Fruit fly (Drosophila melanogaster) whole organism, embryonic: ENCODE measurements around the gene CG1421.

Experiments
- B-H2 ChIP-seq: fragments of 200-800 bp; sonication (Bioruptor generic); optimal IDR thresholded peaks from 2 replicates; lab custom pipeline; 2018; ENCODE audit warnings: missing biosample characterization, mild to moderate bottlenecking, missing genetic modification characterization
- CG10462 ChIP-seq: fragments of 200-800 bp; sonication (Bioruptor generic); optimal IDR thresholded peaks from 2 replicates; lab custom pipeline; 2016; ENCODE audit warnings: missing biosample characterization, missing genetic modification characterization
- CG11696 ChIP-seq: fragments of 200-800 bp; sonication (Bioruptor generic); IDR thresholded peaks from 2 replicates; pipeline ENCODE4 v1.3.6; 2022; ENCODE audit warnings: missing biosample characterization, missing genetic modification characterization
- CG13296 ChIP-seq: fragments of 200-800 bp; sonication (Bioruptor generic); optimal IDR thresholded peaks from 3 replicates; lab custom pipeline; 2018; ENCODE audit warnings: missing biosample characterization, mild to moderate bottlenecking, missing genetic modification characterization
- CG13624 ChIP-seq: fragments of 200-800 bp; sonication (Bioruptor generic); optimal IDR thresholded peaks from 2 replicates; lab custom pipeline; 2016; ENCODE audit warnings: missing biosample characterization, missing genetic modification characterization
- CG13775 ChIP-seq: fragments of 200-800 bp; sonication (Bioruptor generic); optimal IDR thresholded peaks from 3 replicates; lab custom pipeline; 2017; ENCODE audit warnings: missing biosample characterization, mild to moderate bottlenecking, missing genetic modification characterization
- CG15514 ChIP-seq: fragments of 200-800 bp; sonication (Bioruptor generic); optimal IDR thresholded peaks from 3 replicates; lab custom pipeline; 2017; ENCODE audit warnings: missing biosample characterization, missing genetic modification characterization, mild to moderate bottlenecking, moderate library complexity, missing genetic modification reagents
- CG18011 ChIP-seq: fragments of 200-800 bp; sonication (Bioruptor generic); optimal IDR thresholded peaks from 2 replicates; lab custom pipeline; 2017; ENCODE audit warnings: missing biosample characterization, missing genetic modification characterization, mild to moderate bottlenecking, moderate library complexity, missing genotype
- CG18599 ChIP-seq: fragments of 200-800 bp; sonication (Bioruptor generic); optimal IDR thresholded peaks from 3 replicates; lab custom pipeline; 2017; ENCODE audit warnings: missing biosample characterization, missing genetic modification characterization, mild to moderate bottlenecking, moderate library complexity, missing genetic modification reagents
- CG2889 ChIP-seq: fragments of 200-800 bp; sonication (Bioruptor generic); IDR thresholded peaks from 3 replicates; pipeline ENCODE4 v1.3.6; 2022; ENCODE audit warnings: missing biosample characterization, missing genetic modification characterization
- CG3838 ChIP-seq: fragments of 200-800 bp; sonication (Bioruptor generic); optimal IDR thresholded peaks from 3 replicates; lab custom pipeline; 2016; ENCODE audit warnings: missing biosample characterization, missing genetic modification characterization
- CG4328 ChIP-seq: fragments of 200-800 bp; sonication (Bioruptor generic); optimal IDR thresholded peaks from 3 replicates; lab custom pipeline; 2017; ENCODE audit warnings: missing biosample characterization, missing genetic modification reagents, missing genetic modification characterization
- CG4360 ChIP-seq: fragments of 200-800 bp; sonication (Bioruptor generic); IDR thresholded peaks from 2 replicates; pipeline ENCODE4 v1.3.6; 2022; ENCODE audit warnings: missing biosample characterization, missing genetic modification characterization
- CG9727 ChIP-seq: fragments of 200-800 bp; sonication (Bioruptor generic); optimal IDR thresholded peaks from 3 replicates; lab custom pipeline; 2017; ENCODE audit warnings: missing biosample characterization, mild to moderate bottlenecking, missing genetic modification characterization
- CG9797 ChIP-seq: fragments of 200-800 bp; sonication (Bioruptor generic); optimal IDR thresholded peaks from 3 replicates; lab custom pipeline; 2018; ENCODE audit warnings: missing biosample characterization, mild to moderate bottlenecking, missing genetic modification characterization
- CG9876 ChIP-seq: fragments of 200-800 bp; sonication (Bioruptor generic); optimal IDR thresholded peaks from 2 replicates; lab custom pipeline; 2016; ENCODE audit warnings: missing biosample characterization, missing genetic modification characterization
- Chrac-16 ChIP-seq: fragments of 200-800 bp; sonication (Bioruptor generic); optimal IDR thresholded peaks from 3 replicates; lab custom pipeline; 2016; ENCODE audit warnings: missing biosample characterization, missing genetic modification characterization
- Dp ChIP-seq: fragments of 200-800 bp; sonication (Bioruptor generic); optimal IDR thresholded peaks from 2 replicates; lab custom pipeline; 2018; ENCODE audit warnings: missing biosample characterization, mild to moderate bottlenecking, missing genetic modification characterization, moderate library complexity
- Hmx ChIP-seq: fragments of 200-800 bp; sonication (Bioruptor generic); optimal IDR thresholded peaks from 2 replicates; lab custom pipeline; 2016; ENCODE audit warnings: missing biosample characterization, missing genetic modification characterization
- Hr51 ChIP-seq, 2 experiments: fragments of 200-800 bp; sonication (Bioruptor generic); optimal IDR thresholded peaks; 2 replicates in 1 of 2; 3 replicates in 1 of 2; lab custom pipeline; 2016 to 2018; ENCODE audit warnings: missing biosample characterization in 2 of 2, missing genetic modification characterization in 2 of 2, mild to moderate bottlenecking in 1 of 2, moderate library complexity in 1 of 2
- Meics ChIP-seq: fragments of 200-800 bp; sonication (Bioruptor generic); optimal IDR thresholded peaks from 2 replicates; lab custom pipeline; 2017; ENCODE audit warnings: missing biosample characterization, mild to moderate bottlenecking, missing genetic modification characterization
- NC2α ChIP-seq: fragments of 200-800 bp; sonication (Bioruptor generic); optimal IDR thresholded peaks from 2 replicates; lab custom pipeline; 2016; ENCODE audit warnings: missing biosample characterization, missing genetic modification characterization
- Optix ChIP-seq: fragments of 200-800 bp; sonication (Bioruptor generic); IDR thresholded peaks from 3 replicates; pipeline ENCODE4 v1.3.6; 2022; ENCODE audit warnings: missing biosample characterization, missing genetic modification characterization
- Poxn ChIP-seq: fragments of 200-800 bp; sonication (Bioruptor generic); IDR thresholded peaks from 2 replicates; pipeline ENCODE4 v1.3.6; 2022; ENCODE audit warnings: missing biosample characterization, missing genetic modification characterization
- Ptx1 ChIP-seq: fragments of 200-800 bp; sonication (Bioruptor generic); IDR thresholded peaks from 2 replicates; pipeline ENCODE4 v1.3.6; 2022; ENCODE audit warnings: missing biosample characterization, missing genetic modification characterization
- Sox102F ChIP-seq: fragments of 200-800 bp; sonication (Bioruptor generic); optimal IDR thresholded peaks from 2 replicates; lab custom pipeline; 2018; ENCODE audit warnings: missing biosample characterization, mild to moderate bottlenecking, missing genetic modification characterization, moderate library complexity
- Sry-β ChIP-seq: fragments of 200-800 bp; sonication (Bioruptor generic); optimal IDR thresholded peaks from 2 replicates; lab custom pipeline; 2018; ENCODE audit warnings: missing biosample characterization, mild to moderate bottlenecking, missing genetic modification characterization, moderate library complexity
- Usf ChIP-seq: fragments of 200-800 bp; sonication (Bioruptor generic); optimal IDR thresholded peaks from 2 replicates; lab custom pipeline; 2017; ENCODE audit warnings: missing genotype, missing biosample characterization, missing genetic modification characterization
- Xrp1 ChIP-seq: fragments of 200-800 bp; sonication (Bioruptor generic); IDR thresholded peaks from 2 replicates; pipeline ENCODE4 v1.3.6; 2022; ENCODE audit warnings: missing biosample characterization, missing genetic modification characterization
- al ChIP-seq: fragments of 200-800 bp; sonication (Bioruptor generic); IDR thresholded peaks from 2 replicates; pipeline ENCODE4 v1.3.6; 2022; ENCODE audit warnings: missing biosample characterization, missing genetic modification characterization
- ato ChIP-seq: fragments of 200-800 bp; sonication (Bioruptor generic); IDR thresholded peaks from 2 replicates; pipeline ENCODE4 v1.3.6; 2022; ENCODE audit warnings: missing biosample characterization, missing genetic modification characterization; ENCODE audit not compliant: partially characterized antibody
- bigmax ChIP-seq: fragments of 200-800 bp; sonication (Bioruptor generic); optimal IDR thresholded peaks from 2 replicates; lab custom pipeline; 2018; ENCODE audit warnings: missing biosample characterization, mild to moderate bottlenecking, missing genetic modification characterization
- corto ChIP-seq: fragments of 200-800 bp; sonication (Bioruptor generic); optimal IDR thresholded peaks from 2 replicates; lab custom pipeline; 2016; ENCODE audit warnings: missing biosample characterization, mild to moderate bottlenecking, missing genetic modification characterization, moderate library complexity
- dmrt99B ChIP-seq: fragments of 200-800 bp; sonication (Bioruptor generic); optimal IDR thresholded peaks from 2 replicates; lab custom pipeline; 2018; ENCODE audit warnings: missing biosample characterization, mild to moderate bottlenecking, missing genetic modification characterization, moderate library complexity
- dysf ChIP-seq: fragments of 200-800 bp; sonication (Bioruptor generic); IDR thresholded peaks from 3 replicates; pipeline ENCODE4 v1.3.6; 2022; ENCODE audit warnings: missing biosample characterization, missing genetic modification characterization
- fd64A ChIP-seq: fragments of 200-800 bp; sonication (Bioruptor generic); optimal IDR thresholded peaks from 3 replicates; lab custom pipeline; 2018; ENCODE audit warnings: missing biosample characterization, mild to moderate bottlenecking, missing genetic modification characterization
- gce ChIP-seq: fragments of 200-800 bp; sonication (Bioruptor generic); IDR thresholded peaks from 3 replicates; pipeline ENCODE4 v1.3.6; 2022; ENCODE audit warnings: missing biosample characterization, missing genetic modification characterization
- gem ChIP-seq: fragments of 200-800 bp; sonication (Bioruptor generic); optimal IDR thresholded peaks from 2 replicates; lab custom pipeline; 2019; ENCODE audit warnings: missing biosample characterization, mild to moderate bottlenecking, missing genetic modification characterization, moderate library complexity
- ham ChIP-seq: fragments of 200-800 bp; sonication (Bioruptor generic); IDR thresholded peaks from 2 replicates; pipeline ENCODE4 v1.3.6; 2022; ENCODE audit warnings: missing biosample characterization, missing genetic modification characterization
- her ChIP-seq: fragments of 200-800 bp; sonication (Bioruptor generic); optimal IDR thresholded peaks from 2 replicates; lab custom pipeline; 2016; ENCODE audit warnings: missing biosample characterization, missing genetic modification characterization
- jigr1 ChIP-seq: fragments of 200-800 bp; sonication (Bioruptor generic); IDR thresholded peaks from 3 replicates; pipeline ENCODE4 v1.3.6; 2022; ENCODE audit warnings: missing biosample characterization, missing genetic modification characterization
- lab ChIP-seq: fragments of 200-800 bp; sonication (Bioruptor generic); optimal IDR thresholded peaks from 3 replicates; lab custom pipeline; 2017; ENCODE audit warnings: missing biosample characterization, missing genetic modification characterization, mild to moderate bottlenecking, moderate library complexity, missing genetic modification reagents
- lbe ChIP-seq: fragments of 200-800 bp; sonication (Bioruptor generic); optimal IDR thresholded peaks from 2 replicates; lab custom pipeline; 2016; ENCODE audit warnings: missing biosample characterization, mild to moderate bottlenecking, missing genetic modification characterization
- prd ChIP-seq, 3 experiments: fragments of >200 bp in 2 of 3; fragments of 200-800 bp in 1 of 3; sonication (Bioruptor generic) in 1 of 3; optimal IDR thresholded peaks in 2 of 3; IDR thresholded peaks in 1 of 3; 2 replicates in 2 of 3; 3 replicates in 1 of 3; pipeline versions ENCODE4 v1.3.6 to Lab custom; 2017 to 2022; ENCODE audit warnings: missing biosample characterization in 1 of 3, missing genetic modification characterization in 1 of 3
- ranshi ChIP-seq: fragments of 200-800 bp; sonication (Bioruptor generic); IDR thresholded peaks from 2 replicates; pipeline ENCODE4 v1.3.6; 2022; ENCODE audit warnings: missing biosample characterization, missing genetic modification characterization
- row ChIP-seq: fragments of 200-800 bp; sonication (Bioruptor generic); IDR thresholded peaks from 3 replicates; pipeline ENCODE4 v1.3.6; 2022; ENCODE audit warnings: missing biosample characterization, missing genetic modification characterization
- sisA ChIP-seq: fragments of 200-800 bp; sonication (Bioruptor generic); IDR thresholded peaks from 2 replicates; pipeline ENCODE4 v1.3.6; 2022; ENCODE audit warnings: missing biosample characterization, missing genetic modification characterization
- slp2 ChIP-seq: fragments of 200-800 bp; sonication (Bioruptor generic); optimal IDR thresholded peaks from 2 replicates; lab custom pipeline; 2016; ENCODE audit warnings: missing biosample characterization, missing genetic modification characterization
- tin ChIP-seq: fragments of 200-800 bp; sonication (Bioruptor generic); optimal IDR thresholded peaks from 3 replicates; lab custom pipeline; 2016; ENCODE audit warnings: missing biosample characterization, missing genetic modification characterization
- ttk ChIP-seq: fragments of 200-800 bp; sonication (Bioruptor generic); IDR thresholded peaks from 2 replicates; pipeline ENCODE4 v2.1.2; 2022; ENCODE audit warnings: missing biosample characterization, missing genetic modification characterization
- zfh1 ChIP-seq: fragments of 200-800 bp; sonication (Bioruptor generic); IDR thresholded peaks from 3 replicates; pipeline ENCODE4 v1.3.6; 2022; ENCODE audit warnings: missing biosample characterization, missing genetic modification characterization

CG1421 gene

dm6 chr2L:21933496-21933895, 30.7 kb downstream of the CG1421 start:
- peak; percentile 43; the same call in 1 of the 3 replicates for TF ChIP-seq dysf (GFP tag; lab: Robert Waterston, UW)
- no peak for TF ChIP-seq ato (GFP tag; lab: Robert Waterston, UW)
- peak; percentile 37; the same call in 1 of the 3 replicates for TF ChIP-seq row (GFP tag; lab: Robert Waterston, UW)
- TF ChIP-seq gce (GFP tag; lab: Robert Waterston, UW): no peak
- no peak for TF ChIP-seq lbe (GFP tag; lab: Kevin White, UChicago)
- TF ChIP-seq tin (GFP tag; lab: Kevin White, UChicago): no peak
- TF ChIP-seq CG2889 (GFP tag; lab: Robert Waterston, UW): no peak
- TF ChIP-seq NC2α: no peak
- TF ChIP-seq sisA: 0 out of 2 replicates have a peak, but pooled peaks have one; percentile 25
- TF ChIP-seq CG11696 (GFP tag; lab: Robert Waterston, UW): no peak
- no peak for TF ChIP-seq al
- no peak for TF ChIP-seq ranshi
- TF ChIP-seq CG3838 (GFP tag; lab: Kevin White, UChicago): no peak
- no peak for TF ChIP-seq Sry-β (GFP tag; lab: Kevin White, UChicago)
- no peak for TF ChIP-seq slp2 (GFP tag; lab: Kevin White, UChicago)
- TF ChIP-seq corto (GFP tag; lab: Kevin White, UChicago): no peak
- peak; percentile 35; the same call in 1 of the 2 replicates for TF ChIP-seq ttk (GFP tag; lab: Robert Waterston, UW)
- no peak for TF ChIP-seq B-H2 (GFP tag; lab: Kevin White, UChicago)
- TF ChIP-seq dmrt99B (tag; lab: Kevin White, UChicago): peak; percentile 25
- TF ChIP-seq CG10462: no peak
- no peak for TF ChIP-seq CG4328 (GFP tag; lab: Kevin White, UChicago)
- peak in 1 of 2 experiments; percentile 35 for TF ChIP-seq Hr51 (GFP tag; optimal IDR thresholded peaks at IDR 0.05; lab: Kevin White, UChicago)
- TF ChIP-seq Poxn: no peak
- no peak for TF ChIP-seq CG18011
- TF ChIP-seq CG13775 (GFP tag; lab: Kevin White, UChicago): no peak
- no peak for TF ChIP-seq Usf (GFP tag; lab: Kevin White, UChicago)
- no peak for TF ChIP-seq ham (GFP tag; lab: Robert Waterston, UW)
- no peak for TF ChIP-seq CG9876 (GFP tag; lab: Kevin White, UChicago)
- peak; percentile 64 for TF ChIP-seq CG18599 (GFP tag; lab: Kevin White, UChicago)
- peak; percentile 0 for TF ChIP-seq CG9727 (GFP tag; lab: Kevin White, UChicago)
- no peak for TF ChIP-seq Hmx (GFP tag; lab: Kevin White, UChicago)
- no peak for TF ChIP-seq Chrac-16 (GFP tag; lab: Kevin White, UChicago)
- no peak for TF ChIP-seq prd (optimal IDR thresholded peaks at IDR 0.05; lab: Kevin White, UChicago)
- TF ChIP-seq prd (GFP tag; IDR thresholded peaks at IDR 0.05; lab: Robert Waterston, UW): peak; percentile 41; the same call in 1 of the 3 replicates
- TF ChIP-seq Optix (GFP tag; lab: Robert Waterston, UW): no peak
- peak; percentile 57 for TF ChIP-seq lab (GFP tag; lab: Kevin White, UChicago)
- TF ChIP-seq fd64A (GFP tag; lab: Kevin White, UChicago): no peak
- TF ChIP-seq zfh1 (GFP tag; lab: Robert Waterston, UW): no peak
- TF ChIP-seq Meics (GFP tag; lab: Kevin White, UChicago): peak; percentile 23
- peak; percentile 24 for TF ChIP-seq CG15514 (GFP tag; lab: Kevin White, UChicago)
- TF ChIP-seq Ptx1: 0 out of 2 replicates have a peak, but pooled peaks have one; percentile 18
- TF ChIP-seq her (GFP tag; lab: Kevin White, UChicago): no peak
- TF ChIP-seq bigmax (GFP tag; lab: Kevin White, UChicago): no peak
- TF ChIP-seq CG13624: peak; percentile 5
- TF ChIP-seq jigr1 (GFP tag; lab: Robert Waterston, UW): no peak
- peak; percentile 30; the same call in 1 of the 2 replicates for TF ChIP-seq Xrp1 (GFP tag; lab: Robert Waterston, UW)
- TF ChIP-seq CG13296 (GFP tag; lab: Kevin White, UChicago): no peak
- TF ChIP-seq CG4360 (GFP tag; lab: Robert Waterston, UW): peak; percentile 44; the same call in 1 of the 2 replicates
- peak; percentile 29 for TF ChIP-seq gem (tag; lab: Kevin White, UChicago)
- TF ChIP-seq CG9797: no peak
- no peak for TF ChIP-seq Dp (GFP tag; lab: Kevin White, UChicago)
- TF ChIP-seq Sox102F (GFP tag; lab: Kevin White, UChicago): peak; percentile 18
